Worm (Caenorhabditis elegans) whole organism, mixed stage, embryonic: ENCODE data around the gene exc-5.
"Not testable (repeated sequence)": the region's sequence is repeated elsewhere in the genome, so short reads cannot be mapped to it uniquely, and the experiment has no call there.

ENCODE experiments used
- M03D4.4 ChIP-seq: sonication (generic microtip); optimal IDR thresholded peaks from 2 replicates; lab custom pipeline; 2017; ENCODE audit warnings: mild to moderate bottlenecking, missing genetic modification characterization, missing compliant biosample characterization
- blmp-1 ChIP-seq: fragments of 150-350 bp; optimal IDR thresholded peaks from 2 replicates; lab custom pipeline; 2014; ENCODE audit warnings: missing biosample characterization, missing genetic modification characterization
- ceh-39 ChIP-seq: fragments of 150-350 bp; optimal IDR thresholded peaks from 2 replicates; lab custom pipeline; 2014; ENCODE audit warnings: missing biosample characterization, missing genetic modification characterization
- ceh-43 ChIP-seq: fragments of 200-800 bp; sonication (Bioruptor generic); optimal IDR thresholded peaks from 2 replicates; lab custom pipeline; 2018; ENCODE audit warnings: mild to moderate bottlenecking, missing genetic modification characterization, moderate library complexity, missing compliant biosample characterization
- ceh-83 ChIP-seq: fragments of 200-800 bp; sonication (Bioruptor generic); optimal IDR thresholded peaks from 2 replicates; lab custom pipeline; 2018; ENCODE audit warnings: mild to moderate bottlenecking, missing genetic modification characterization, missing compliant biosample characterization
- ces-1 ChIP-seq: fragments of 150-350 bp; optimal IDR thresholded peaks from 2 replicates; lab custom pipeline; 2014; ENCODE audit warnings: missing biosample characterization, missing genetic modification reagents, missing genetic modification characterization
- cnd-1 ChIP-seq: fragments of 200-800 bp; sonication (Bioruptor generic); optimal IDR thresholded peaks from 2 replicates; lab custom pipeline; 2018; ENCODE audit warnings: mild to moderate bottlenecking, missing genetic modification characterization, missing compliant biosample characterization
- drap-1 ChIP-seq: fragments of 200-800 bp; sonication (Bioruptor generic); optimal IDR thresholded peaks from 3 replicates; lab custom pipeline; 2018; ENCODE audit warnings: mild to moderate bottlenecking, missing genetic modification characterization, missing compliant biosample characterization
- elt-3 ChIP-seq: fragments of 150-350 bp; optimal IDR thresholded peaks from 2 replicates; lab custom pipeline; 2014; ENCODE audit warnings: missing biosample characterization, missing genetic modification characterization
- flh-1 ChIP-seq: fragments of 200-800 bp; sonication (Bioruptor generic); optimal IDR thresholded peaks from 2 replicates; lab custom pipeline; 2018; ENCODE audit warnings: mild to moderate bottlenecking, missing genetic modification characterization, moderate library complexity, missing compliant biosample characterization
- ham-2 ChIP-seq: fragments of 200-800 bp; sonication (Bioruptor generic); optimal IDR thresholded peaks from 2 replicates; lab custom pipeline; 2018; ENCODE audit warnings: mild to moderate bottlenecking, missing genetic modification characterization, missing compliant biosample characterization
- hlh-1 ChIP-seq: fragments of 150-350 bp; optimal IDR thresholded peaks from 2 replicates; lab custom pipeline; 2014; ENCODE audit warnings: missing biosample characterization, missing genetic modification reagents, missing genetic modification characterization
- lin-13 ChIP-seq: fragments of 150-350 bp; optimal IDR thresholded peaks from 2 replicates; lab custom pipeline; 2014; ENCODE audit warnings: missing biosample characterization, missing genetic modification characterization
- lin-32 ChIP-seq: fragments of 200-800 bp; sonication (Bioruptor generic); optimal IDR thresholded peaks from 2 replicates; lab custom pipeline; 2018; ENCODE audit warnings: mild to moderate bottlenecking, missing genetic modification characterization, missing compliant biosample characterization
- lsy-2 ChIP-seq: fragments of 150-350 bp; optimal IDR thresholded peaks from 2 replicates; lab custom pipeline; 2014; ENCODE audit warnings: missing biosample characterization, missing genetic modification characterization
- mab-5 ChIP-seq: fragments of 150-350 bp; optimal IDR thresholded peaks from 2 replicates; lab custom pipeline; 2014; ENCODE audit warnings: missing biosample characterization, missing genetic modification characterization
- mep-1 ChIP-seq: fragments of 150-350 bp; optimal IDR thresholded peaks from 2 replicates; lab custom pipeline; 2017; ENCODE audit warnings: missing biosample characterization, missing genetic modification reagents, missing genetic modification characterization, inconsistent platforms
- mls-2 ChIP-seq: sonication (generic microtip); optimal IDR thresholded peaks from 2 replicates; lab custom pipeline; 2016; ENCODE audit warnings: mild to moderate bottlenecking, missing genetic modification characterization, moderate library complexity, missing compliant biosample characterization
- nhr-12 ChIP-seq: fragments of 150-350 bp; optimal IDR thresholded peaks from 2 replicates; lab custom pipeline; 2014; ENCODE audit warnings: missing biosample characterization, missing genetic modification characterization
- nhr-2 ChIP-seq: fragments of 150-350 bp; optimal IDR thresholded peaks from 2 replicates; lab custom pipeline; 2014; ENCODE audit warnings: missing biosample characterization, missing genetic modification characterization
- nhr-237 ChIP-seq: fragments of 150-350 bp; optimal IDR thresholded peaks from 2 replicates; lab custom pipeline; 2014; ENCODE audit warnings: missing biosample characterization, missing genetic modification characterization
- nhr-28 ChIP-seq: fragments of 150-350 bp; optimal IDR thresholded peaks from 2 replicates; lab custom pipeline; 2014; ENCODE audit warnings: missing biosample characterization, missing genetic modification characterization
- nhr-76 ChIP-seq: sonication (generic microtip); optimal IDR thresholded peaks from 2 replicates; lab custom pipeline; 2017; ENCODE audit warnings: missing biosample characterization, missing genetic modification characterization
- sem-2 ChIP-seq: fragments of 200-800 bp; sonication (Bioruptor generic); optimal IDR thresholded peaks from 2 replicates; lab custom pipeline; 2018; ENCODE audit warnings: mild to moderate bottlenecking, missing genetic modification characterization, missing compliant biosample characterization
- sptf-1 ChIP-seq: sonication (generic microtip); optimal IDR thresholded peaks from 2 replicates; lab custom pipeline; 2017; ENCODE audit warnings: mild to moderate bottlenecking, missing genetic modification characterization, moderate library complexity, missing compliant biosample characterization
- unc-120 ChIP-seq: sonication (generic microtip); optimal IDR thresholded peaks from 2 replicates; lab custom pipeline; 2017; ENCODE audit warnings: missing genetic modification characterization, missing compliant biosample characterization; ENCODE audit not compliant: poor library complexity, severe bottlenecking
- unc-39 ChIP-seq: fragments of 150-350 bp; optimal IDR thresholded peaks from 2 replicates; lab custom pipeline; 2014; ENCODE audit warnings: missing biosample characterization, missing genetic modification characterization
- unc-62 ChIP-seq: fragments of 150-350 bp; optimal IDR thresholded peaks from 2 replicates; lab custom pipeline; 2014; ENCODE audit warnings: missing biosample characterization, missing genetic modification reagents, missing genetic modification characterization
- zip-8 ChIP-seq: fragments of 150-350 bp; optimal IDR thresholded peaks from 2 replicates; lab custom pipeline; 2014; ENCODE audit warnings: missing biosample characterization, missing genetic modification characterization

Gene exc-5

ce11 chrIV:8796246-8796645, 17.2 kb downstream of the exc-5 start:
- TF ChIP-seq nhr-237 (tag; lab: Kevin White, UChicago) (no peak), ces-1 (GFP tag; lab: Kevin White, UChicago) (peak; percentile 50), sptf-1 (no peak)

- TF ChIP-seq unc-120 (tag; lab: Kevin White, UChicago), result peak; percentile 18
- TF ChIP-seq zip-8 (tag; lab: Kevin White, UChicago), result no peak
- TF ChIP-seq unc-62 (GFP tag; lab: Kevin White, UChicago), result no peak
- TF ChIP-seq blmp-1 (tag; lab: Kevin White, UChicago), result no peak
- no peak for TF ChIP-seq lsy-2 (tag; lab: Kevin White, UChicago)
- no peak for TF ChIP-seq elt-3 (tag; lab: Kevin White, UChicago)
- no peak for TF ChIP-seq M03D4.4 (tag; lab: Kevin White, UChicago)
- TF ChIP-seq unc-39 (tag; lab: Kevin White, UChicago), result no peak
- no peak for TF ChIP-seq mls-2
- no peak for TF ChIP-seq nhr-12 (tag; lab: Kevin White, UChicago)
- no peak for TF ChIP-seq lin-13 (tag; lab: Kevin White, UChicago)
- TF ChIP-seq ceh-83 (GFP tag; lab: Kevin White, UChicago), result peak; percentile 52
- TF ChIP-seq mab-5 (tag; lab: Kevin White, UChicago), result no peak
- no peak for TF ChIP-seq ceh-39 (tag; lab: Kevin White, UChicago)
- TF ChIP-seq mep-1 (tag; lab: Kevin White, UChicago), result no peak
- no peak for TF ChIP-seq nhr-2 (tag; lab: Kevin White, UChicago)
- TF ChIP-seq sptf-1, result peak; percentile 35
- TF ChIP-seq ham-2, result no peak
- TF ChIP-seq drap-1 (GFP tag; lab: Kevin White, UChicago), result no peak
These were observed 18.4 kb downstream of the exc-5 start for ce11 chrIV:8794895-8795665.

ce11 chrIV:8793223-8793622, 20.2 kb downstream of the exc-5 start:
- no peak for TF ChIP-seq hlh-1 (tag; lab: Kevin White, UChicago)
- TF ChIP-seq, all 35 proteins: peak for 0

ce11 chrIV:8792808-8793207, 20.7 kb downstream of the exc-5 start, which contains the start of gene C33D9.3:
Gene C33D9.3 (minus strand): TSS chrIV:8792908.
- no peak for TF ChIP-seq mab-5 (tag; lab: Kevin White, UChicago)
- TF ChIP-seq nhr-237 (tag; lab: Kevin White, UChicago), result no peak
- no peak for TF ChIP-seq unc-62 (GFP tag; lab: Kevin White, UChicago)
- TF ChIP-seq ceh-43 (GFP tag; lab: Kevin White, UChicago), result no peak
- no peak for TF ChIP-seq hlh-1 (tag; lab: Kevin White, UChicago)
- no peak for TF ChIP-seq mls-2
- TF ChIP-seq lin-32, result no peak
- no peak for TF ChIP-seq unc-39 (tag; lab: Kevin White, UChicago)
- TF ChIP-seq ces-1 (GFP tag; lab: Kevin White, UChicago), result no peak

ce11 chrIV:8790144-8790543, 23.3 kb downstream of the exc-5 start, which contains the start of gene sru-35:
Gene sru-35 (minus strand): TSS chrIV:8790244.
- TF ChIP-seq drap-1 (GFP tag; lab: Kevin White, UChicago) (no peak), cnd-1 (tag; lab: Kevin White, UChicago) (no peak), sem-2 (GFP tag; lab: Kevin White, UChicago) (no peak), nhr-76 (tag; lab: Kevin White, UChicago) (no peak), unc-62 (GFP tag; lab: Kevin White, UChicago) (no peak), lin-32 (no peak), nhr-2 (tag; lab: Kevin White, UChicago) (no peak), ceh-43 (GFP tag; lab: Kevin White, UChicago) (no peak), mls-2 (no peak), unc-39 (tag; lab: Kevin White, UChicago) (no peak), blmp-1 (tag; lab: Kevin White, UChicago) (no peak), sptf-1 (no peak), nhr-28 (no peak), flh-1 (no peak)

- TF ChIP-seq sptf-1; nhr-76 (tag; lab: Kevin White, UChicago); blmp-1 (tag; lab: Kevin White, UChicago): not testable (repeated sequence)
These were observed 25.4 kb downstream of the exc-5 start, which contains the start of gene C33D9.10 for ce11 chrIV:8788048-8788447. Gene C33D9.10 (minus strand): TSS chrIV:8788148.
